Worm (Caenorhabditis elegans) whole organism, L4 larva: Measurements from ENCODE around the gene Y41D4B.15.

ENCODE experiments used
- D1046.2 ChIP-seq: fragments of 200-800 bp; sonication (Bioruptor generic); IDR thresholded peaks from 2 replicates; pipeline ENCODE4 v1.3.6; 2022; ENCODE audit warnings: missing genetic modification characterization, missing compliant biosample characterization
- F26F4.8 ChIP-seq: fragments of 200-800 bp; sonication (Bioruptor generic); conservative IDR thresholded peaks from 2 replicates; pipeline ENCODE4 v1.3.6; 2022; ENCODE audit warnings: missing genetic modification characterization, missing compliant biosample characterization
- F37D6.2 ChIP-seq: sonication (generic microtip); optimal IDR thresholded peaks from 2 replicates; lab custom pipeline; 2016; ENCODE audit warnings: mild to moderate bottlenecking, missing genetic modification characterization, missing compliant biosample characterization
- F44E2.7 ChIP-seq: fragments of 200-800 bp; sonication (Bioruptor generic); IDR thresholded peaks from 2 replicates; pipeline ENCODE4 v2.1.2; 2022; ENCODE audit warnings: missing genetic modification characterization, missing compliant biosample characterization
- F49E8.2 ChIP-seq: sonication (generic microtip); optimal IDR thresholded peaks from 2 replicates; lab custom pipeline; 2016; ENCODE audit warnings: missing compliant biosample characterization, mild to moderate bottlenecking, missing genetic modification characterization, borderline replicate concordance
- T20F7.1 ChIP-seq: fragments of 200-800 bp; sonication (Bioruptor generic); optimal IDR thresholded peaks from 2 replicates; lab custom pipeline; 2018; ENCODE audit warnings: mild to moderate bottlenecking, missing genetic modification characterization, missing compliant biosample characterization
- Y105C5A.15 ChIP-seq: fragments of 200-800 bp; sonication (Bioruptor generic); IDR thresholded peaks from 2 replicates; pipeline ENCODE4 v1.3.6; 2022; ENCODE audit warnings: missing genetic modification characterization, missing compliant biosample characterization
- Y75B8A.6 ChIP-seq: fragments of 200-800 bp; sonication (Bioruptor generic); IDR thresholded peaks from 2 replicates; pipeline ENCODE4 v1.3.6; 2022; ENCODE audit warnings: missing genetic modification reagents, missing genetic modification characterization, missing compliant biosample characterization
- ZK546.5 ChIP-seq, 2 experiments: sonication (generic microtip); optimal IDR thresholded peaks; 2 replicates each; lab custom pipeline; 2017; ENCODE audit warnings: missing biosample characterization in 2 of 2, missing genetic modification characterization in 2 of 2
- arid-1 ChIP-seq: fragments of 200-800 bp; sonication (Bioruptor generic); conservative IDR thresholded peaks from 2 replicates; pipeline ENCODE4 v1.3.6; 2022; ENCODE audit warnings: missing genetic modification reagents, missing genetic modification characterization, missing compliant biosample characterization
- attf-4 ChIP-seq: sonication (generic microtip); optimal IDR thresholded peaks from 3 replicates; lab custom pipeline; 2017; ENCODE audit warnings: missing biosample characterization, missing genetic modification characterization
- ceh-32 ChIP-seq: sonication (generic microtip); optimal IDR thresholded peaks from 2 replicates; lab custom pipeline; 2016; ENCODE audit warnings: mild to moderate bottlenecking, missing genetic modification characterization, missing compliant biosample characterization; ENCODE audit not compliant: poor library complexity
- ceh-62 ChIP-seq: sonication (generic microtip); optimal IDR thresholded peaks from 2 replicates; lab custom pipeline; 2017; ENCODE audit warnings: missing biosample characterization, missing genetic modification characterization
- ctbp-1 ChIP-seq: fragments of 200-800 bp; sonication (Bioruptor generic); IDR thresholded peaks from 2 replicates; pipeline ENCODE4 v1.3.6; 2022; ENCODE audit warnings: missing genetic modification reagents, missing genetic modification characterization, missing compliant biosample characterization
- daf-12 ChIP-seq: fragments of 150-350 bp; optimal IDR thresholded peaks from 2 replicates; lab custom pipeline; 2014; ENCODE audit warnings: missing biosample characterization, missing genetic modification reagents, missing genetic modification characterization
- dmd-8 ChIP-seq: fragments of 200-800 bp; sonication (Bioruptor generic); IDR thresholded peaks from 2 replicates; pipeline ENCODE4 v1.3.6; 2022; ENCODE audit warnings: missing genetic modification characterization, missing compliant biosample characterization
- dmd-9 ChIP-seq: fragments of 200-800 bp; sonication (Bioruptor generic); IDR thresholded peaks from 2 replicates; pipeline ENCODE4 v1.3.6; 2022; ENCODE audit warnings: missing genetic modification reagents, missing genetic modification characterization, missing compliant biosample characterization
- dpl-1 ChIP-seq: fragments of 150-350 bp; optimal IDR thresholded peaks from 2 replicates; lab custom pipeline; 2014; ENCODE audit warnings: missing biosample characterization, missing genetic modification reagents, missing genetic modification characterization
- egl-27 ChIP-seq: sonication (generic microtip); optimal IDR thresholded peaks from 3 replicates; lab custom pipeline; 2017; ENCODE audit warnings: missing biosample characterization, missing genetic modification reagents, missing genetic modification characterization
- egl-43 ChIP-seq: fragments of 200-800 bp; sonication (Bioruptor generic); IDR thresholded peaks from 2 replicates; pipeline ENCODE4 v1.3.6; 2022; ENCODE audit warnings: missing genetic modification reagents, missing genetic modification characterization, missing compliant biosample characterization
- hif-1 ChIP-seq, 2 experiments: sonication (generic microtip); optimal IDR thresholded peaks; 2 replicates each; lab custom pipeline; 2016 to 2017; ENCODE audit warnings: missing compliant biosample characterization in 2 of 2, missing genetic modification characterization in 2 of 2, missing genetic modification reagents in 2 of 2, missing genotype in 2 of 2, mild to moderate bottlenecking in 1 of 2
- hlh-30 ChIP-seq: sonication (generic microtip); optimal IDR thresholded peaks from 2 replicates; lab custom pipeline; 2017; ENCODE audit warnings: antibody characterized with exemption, mild to moderate bottlenecking, missing genetic modification characterization, missing compliant biosample characterization; ENCODE audit not compliant: insufficient read depth
- lim-7 ChIP-seq: fragments of 200-800 bp; sonication (Bioruptor generic); IDR thresholded peaks from 2 replicates; pipeline ENCODE4 v1.3.6; 2022; ENCODE audit warnings: missing genetic modification characterization, missing compliant biosample characterization
- lin-1 ChIP-seq: fragments of 200-800 bp; sonication (Bioruptor generic); IDR thresholded peaks from 2 replicates; pipeline ENCODE4 v1.3.6; 2022; ENCODE audit warnings: missing genetic modification reagents, missing genetic modification characterization, missing compliant biosample characterization
- lin-29 ChIP-seq: fragments of 200-800 bp; sonication (Bioruptor generic); IDR thresholded peaks from 2 replicates; pipeline ENCODE4 v1.3.6; 2022; ENCODE audit warnings: missing genetic modification reagents, missing genetic modification characterization, missing compliant biosample characterization
- lin-39 ChIP-seq: fragments of 150-350 bp; optimal IDR thresholded peaks from 2 replicates; lab custom pipeline; 2014; ENCODE audit warnings: missing biosample characterization, missing genetic modification reagents, missing genetic modification characterization
- madf-9 ChIP-seq: fragments of 200-800 bp; sonication (Bioruptor generic); conservative IDR thresholded peaks from 2 replicates; pipeline ENCODE4 v1.3.6; 2022; ENCODE audit warnings: missing genetic modification reagents, missing genetic modification characterization, missing compliant biosample characterization
- mdl-1 ChIP-seq, 2 experiments: fragments of 150-350 bp in 1 of 2; sonication (generic microtip) in 1 of 2; optimal IDR thresholded peaks; 2 replicates each; lab custom pipeline; 2014 to 2017; ENCODE audit warnings: missing biosample characterization in 2 of 2, missing genetic modification characterization in 2 of 2
- mxl-2 ChIP-seq: fragments of 200-800 bp; sonication (Bioruptor generic); conservative IDR thresholded peaks from 2 replicates; pipeline ENCODE4 v1.3.6; 2022; ENCODE audit warnings: missing genetic modification reagents, missing genetic modification characterization, missing compliant biosample characterization
- mxl-3 ChIP-seq: fragments of 200-800 bp; sonication (Bioruptor generic); optimal IDR thresholded peaks from 2 replicates; lab custom pipeline; 2018; ENCODE audit warnings: mild to moderate bottlenecking, missing genetic modification characterization, missing compliant biosample characterization
- nhr-102 ChIP-seq: sonication (generic microtip); optimal IDR thresholded peaks from 2 replicates; lab custom pipeline; 2016; ENCODE audit warnings: mild to moderate bottlenecking, missing genetic modification characterization, moderate library complexity, missing compliant biosample characterization
- nhr-237 ChIP-seq: sonication (generic microtip); optimal IDR thresholded peaks from 2 replicates; lab custom pipeline; 2017; ENCODE audit warnings: missing biosample characterization, missing genetic modification characterization
- nhr-28 ChIP-seq: fragments of 150-350 bp; optimal IDR thresholded peaks from 2 replicates; lab custom pipeline; 2014; ENCODE audit warnings: missing biosample characterization, missing genetic modification characterization
- nhr-42 ChIP-seq: fragments of 200-800 bp; sonication (Bioruptor generic); IDR thresholded peaks from 2 replicates; pipeline ENCODE4 v1.3.6; 2022; ENCODE audit warnings: missing genetic modification characterization, missing compliant biosample characterization
- nhr-48 ChIP-seq: sonication (generic microtip); optimal IDR thresholded peaks from 2 replicates; lab custom pipeline; 2016; ENCODE audit warnings: mild to moderate bottlenecking, missing genetic modification characterization, missing compliant biosample characterization
- nhr-6 ChIP-seq: fragments of 150-350 bp; optimal IDR thresholded peaks from 2 replicates; lab custom pipeline; 2014; ENCODE audit warnings: missing biosample characterization, missing genetic modification characterization
- php-3 ChIP-seq: fragments of 200-800 bp; sonication (Bioruptor generic); IDR thresholded peaks from 2 replicates; pipeline ENCODE4 v1.3.6; 2022; ENCODE audit warnings: missing genetic modification reagents, missing genetic modification characterization, missing compliant biosample characterization
- pqm-1 ChIP-seq: sonication (generic microtip); optimal IDR thresholded peaks from 2 replicates; lab custom pipeline; 2017; ENCODE audit warnings: missing biosample characterization, missing genetic modification characterization
- sdz-12 ChIP-seq: fragments of 200-800 bp; sonication (Bioruptor generic); optimal IDR thresholded peaks from 2 replicates; lab custom pipeline; 2018; ENCODE audit warnings: mild to moderate bottlenecking, missing genetic modification characterization, missing compliant biosample characterization
- spr-1 ChIP-seq: sonication (generic microtip); optimal IDR thresholded peaks from 2 replicates; lab custom pipeline; 2016; ENCODE audit warnings: mild to moderate bottlenecking, missing genetic modification characterization, missing compliant biosample characterization
- unc-62 ChIP-seq, 3 experiments: fragments of 150-350 bp in 1 of 3; sonication (generic microtip); optimal IDR thresholded peaks in 2 of 3; peaks in 1 of 3; 1 replicate in 1 of 3; 2 replicates in 2 of 3; lab custom pipeline; 2014 to 2017; ENCODE audit warnings: missing biosample characterization in 3 of 3, missing genetic modification characterization in 3 of 3, missing genetic modification reagents in 3 of 3, missing genotype in 1 of 3
- zag-1 ChIP-seq: fragments of 150-350 bp; optimal IDR thresholded peaks from 2 replicates; lab custom pipeline; 2014; ENCODE audit warnings: missing biosample characterization, missing genetic modification characterization
- zfp-3 ChIP-seq: fragments of 200-800 bp; sonication (Bioruptor generic); conservative IDR thresholded peaks from 2 replicates; pipeline ENCODE4 v1.3.6; 2022; ENCODE audit warnings: missing genetic modification reagents, missing genetic modification characterization, missing compliant biosample characterization
- zip-11 ChIP-seq: fragments of 200-800 bp; sonication (Bioruptor generic); IDR thresholded peaks from 2 replicates; pipeline ENCODE4 v1.3.6; 2022; ENCODE audit warnings: missing genetic modification characterization, missing compliant biosample characterization
- zip-2 ChIP-seq: fragments of 150-350 bp; optimal IDR thresholded peaks from 2 replicates; lab custom pipeline; 2014; ENCODE audit warnings: missing biosample characterization, missing genetic modification characterization

Y41D4B.15 gene

ce11 chrIV:1521224-1521623, 42.7 kb upstream of the Y41D4B.15 start, which contains the start of gene K03H6.4:
Gene K03H6.4, minus strand, starts transcription at chrIV:1521324.
- TF ChIP-seq zip-11 (GFP tag; lab: Robert Waterston, UW): no peak
- TF ChIP-seq unc-62 (GFP tag; optimal IDR thresholded peaks at IDR 0.05 in 1 of 2; lab: Kevin White, UChicago): peak in 1 of 2 experiments; percentile 90
- TF ChIP-seq unc-62 (tag; optimal IDR thresholded peaks at IDR 0.05; lab: Kevin White, UChicago): no peak
- TF ChIP-seq, all 104 proteins: peak for 1

ce11 chrIV:1522358-1522757, 41.5 kb upstream of the Y41D4B.15 start:
- TF ChIP-seq Y75B8A.6 (no peak), mxl-2 (GFP tag; lab: Robert Waterston, UW) (no peak), F49E8.2 (no peak), attf-4 (tag; lab: Kevin White, UChicago) (no peak), F44E2.7 (GFP tag; lab: Robert Waterston, UW) (no peak), dmd-9 (GFP tag; lab: Robert Waterston, UW) (no peak), ceh-32 (no peak), daf-12 (no peak), Y105C5A.15 (GFP tag; lab: Robert Waterston, UW) (no peak), zfp-3 (GFP tag; lab: Robert Waterston, UW) (no peak), mxl-3 (GFP tag; lab: Kevin White, UChicago) (no peak), F26F4.8 (GFP tag; lab: Robert Waterston, UW) (no peak), nhr-28 (tag; lab: Kevin White, UChicago) (no peak), lin-1 (GFP tag; lab: Robert Waterston, UW) (no peak), php-3 (GFP tag; lab: Robert Waterston, UW) (no peak), D1046.2 (GFP tag; lab: Robert Waterston, UW) (no peak), spr-1 (tag; lab: Kevin White, UChicago) (no peak), nhr-6 (no peak), zip-2 (tag; lab: Kevin White, UChicago) (no peak)

ce11 chrIV:1523418-1523817, 40.5 kb upstream of the Y41D4B.15 start, which contains the start of gene K03H6.1:
Gene K03H6.1, plus strand, starts transcription at chrIV:1523718.
- TF ChIP-seq unc-62 (GFP tag; optimal IDR thresholded peaks at IDR 0.05 in 1 of 2; lab: Kevin White, UChicago): peak in 1 of 2 experiments; percentile 53
- TF ChIP-seq unc-62 (tag; optimal IDR thresholded peaks at IDR 0.05; lab: Kevin White, UChicago): no peak
- TF ChIP-seq ZK546.5 (tag; optimal IDR thresholded peaks at IDR 0.05; lab: Kevin White, UChicago): no peak
- TF ChIP-seq nhr-48: no peak
- no peak for TF ChIP-seq lim-7 (GFP tag; lab: Robert Waterston, UW)
- TF ChIP-seq ctbp-1 (GFP tag; lab: Robert Waterston, UW): no peak
- no peak for TF ChIP-seq mxl-3 (GFP tag; lab: Kevin White, UChicago)

ce11 chrIV:1536316-1536715, 27.6 kb upstream of the Y41D4B.15 start, which contains the start of gene K03H6.5:
Gene K03H6.5, minus strand, starts transcription at chrIV:1536416.
- TF ChIP-seq nhr-42 (GFP tag; lab: Robert Waterston, UW): no peak
- TF ChIP-seq hif-1 (tag; optimal IDR thresholded peaks at IDR 0.05; lab: Kevin White, UChicago): no peak
- no peak for TF ChIP-seq dpl-1 (GFP tag; lab: Kevin White, UChicago)
- TF ChIP-seq nhr-237 (tag; lab: Kevin White, UChicago): no peak
- TF ChIP-seq T20F7.1 (GFP tag; lab: Kevin White, UChicago): no peak
- TF ChIP-seq lin-29 (GFP tag; lab: Robert Waterston, UW): no peak
- no peak for TF ChIP-seq lin-39 (tag; lab: Kevin White, UChicago)
- no peak for TF ChIP-seq sdz-12 (GFP tag; lab: Kevin White, UChicago)

- TF ChIP-seq egl-43: no peak
- no peak for TF ChIP-seq zag-1 (tag; lab: Kevin White, UChicago)
- no peak for TF ChIP-seq dmd-8 (GFP tag; lab: Robert Waterston, UW)
- no peak for TF ChIP-seq madf-9 (GFP tag; lab: Robert Waterston, UW)
- TF ChIP-seq nhr-102 (tag; lab: Kevin White, UChicago): no peak
- TF ChIP-seq ceh-32: no peak
- no peak for TF ChIP-seq lim-7 (GFP tag; lab: Robert Waterston, UW)
- no peak for TF ChIP-seq F37D6.2 (tag; lab: Kevin White, UChicago)
- no peak for TF ChIP-seq ceh-62
- TF ChIP-seq pqm-1: no peak
- TF ChIP-seq egl-27 (tag; lab: Kevin White, UChicago): no peak
- TF ChIP-seq arid-1: no peak
- no peak for TF ChIP-seq ctbp-1 (GFP tag; lab: Robert Waterston, UW)
- no peak for TF ChIP-seq mdl-1 (tag; optimal IDR thresholded peaks at IDR 0.05; lab: Kevin White, UChicago)
- no peak for TF ChIP-seq hlh-30
- TF ChIP-seq, all 104 proteins: peak for 0
These were observed 16.8 kb upstream of the Y41D4B.15 start for ce11 chrIV:1547129-1547528.
